Worm (Caenorhabditis elegans): ENCODE results near the gene col-34.
"Not testable (repeated sequence)": the region's sequence is repeated elsewhere in the genome, so short reads cannot be mapped to it uniquely, and the experiment has no call there.

col-34 gene

DNA sequence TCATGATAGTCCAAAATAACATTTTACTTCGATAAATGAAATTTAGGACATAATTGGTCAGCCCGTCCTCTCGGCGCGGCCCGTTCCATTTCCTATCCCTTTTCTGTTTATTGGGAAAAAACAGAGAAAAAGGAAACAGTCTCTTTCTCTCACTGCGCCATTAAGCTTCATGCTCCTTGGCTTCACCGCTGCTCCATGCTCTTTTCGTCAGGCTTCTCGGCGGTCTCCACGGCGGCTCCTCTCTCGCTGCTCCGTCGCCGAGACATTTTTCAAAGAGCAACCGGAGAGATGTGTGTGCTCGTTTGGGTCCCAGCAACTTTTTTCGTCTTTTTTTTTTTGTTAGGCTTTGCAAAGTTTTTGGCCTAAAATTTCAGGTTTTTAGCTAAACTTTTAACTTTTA, 33.5 kb downstream of the col-34 start (continued):
- TF ChIP-seq ceh-82 (tag; optimal IDR thresholded peaks at IDR 0.05) (peak in 1 of 3 experiments; percentile 7), ztf-4 (tag; optimal IDR thresholded peaks at IDR 0.05) (no peak), fkh-10 (GFP tag; optimal IDR thresholded peaks at IDR 0.05) (no peak), hpl-2 (GFP tag; optimal IDR thresholded peaks at IDR 0.05) (no peak), blmp-1 (tag; optimal IDR thresholded peaks at IDR 0.05) (no peak), nhr-77 (tag; optimal IDR thresholded peaks at IDR 0.05) (no peak), sptf-1 (tag; optimal IDR thresholded peaks at IDR 0.05) (no peak), skn-1 (tag; optimal IDR thresholded peaks at IDR 0.05) (peak; percentile 13), lsy-2 (tag; optimal IDR thresholded peaks at IDR 0.05) (no peak)

DNA sequence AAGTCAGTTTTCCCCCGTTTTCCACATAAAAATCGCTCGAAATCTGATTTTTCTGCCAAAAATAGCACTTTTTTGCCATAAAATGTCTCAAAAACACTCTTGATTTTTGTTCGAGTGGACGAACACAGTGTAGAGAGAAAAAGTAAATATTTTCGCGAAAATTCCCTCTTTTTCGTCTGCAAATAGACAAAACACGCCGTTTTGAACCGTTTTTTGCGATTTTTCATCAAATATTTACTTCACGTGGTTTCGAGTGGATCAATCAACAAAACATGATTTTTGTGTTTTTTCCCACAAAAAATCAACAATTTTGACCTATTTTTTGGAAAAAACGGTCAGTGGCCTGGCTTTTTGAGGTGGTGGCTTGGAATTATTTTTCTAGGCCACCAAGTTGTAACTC, 35.3 kb downstream of the col-34 start:
- TF ChIP-seq dsc-1 (tag; optimal IDR thresholded peaks at IDR 0.05), result no peak
- TF ChIP-seq unc-98 (GFP tag; IDR thresholded peaks at IDR 0.05), result no peak
- no peak for TF ChIP-seq lin-39 (tag; optimal IDR thresholded peaks at IDR 0.05)
- TF ChIP-seq ets-5 (GFP tag; IDR thresholded peaks at IDR 0.05), result no peak
- no peak for TF ChIP-seq lin-13 (GFP tag; optimal IDR thresholded peaks at IDR 0.05)
- no peak for TF ChIP-seq nhr-77 (tag; optimal IDR thresholded peaks at IDR 0.05)
- peak; percentile 16 for TF ChIP-seq skn-1 (tag; optimal IDR thresholded peaks at IDR 0.05)
- TF ChIP-seq mef-2 (tag; optimal IDR thresholded peaks at IDR 0.05), result no peak
- TF ChIP-seq C34B4.2 (tag; optimal IDR thresholded peaks at IDR 0.05), result no peak

DNA sequence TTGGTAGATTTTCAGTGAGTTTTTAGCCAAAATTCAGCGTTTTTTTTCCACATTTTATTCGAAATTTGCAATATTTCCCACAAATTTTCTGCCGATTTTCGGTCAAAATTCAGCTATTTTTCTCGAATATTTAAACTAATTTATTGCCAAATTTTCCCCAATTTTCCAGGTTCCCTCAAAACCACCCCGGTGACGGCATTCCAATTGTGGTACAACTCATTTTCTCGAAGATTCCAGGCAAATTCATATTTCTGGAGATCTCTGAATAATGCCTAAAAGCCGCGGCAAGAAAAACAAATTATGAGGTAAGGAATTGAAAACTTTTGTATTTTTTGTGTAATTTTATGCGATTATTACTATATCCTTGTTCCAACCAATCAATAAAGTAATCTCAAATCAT, 37.3 kb downstream of the col-34 start, which contains the start of gene osgn-1:
Gene osgn-1 (plus strand): TSS at position 301 of the 400 bp plus-strand sequence.
- TF ChIP-seq lin-14 (GFP tag; optimal IDR thresholded peaks at IDR 0.05), result no peak
- no peak for TF ChIP-seq lin-13 (GFP tag; optimal IDR thresholded peaks at IDR 0.05)
- no peak for TF ChIP-seq mdl-1 (tag; optimal IDR thresholded peaks at IDR 0.05)
- no peak for TF ChIP-seq elt-3 (tag; optimal IDR thresholded peaks at IDR 0.05)

DNA sequence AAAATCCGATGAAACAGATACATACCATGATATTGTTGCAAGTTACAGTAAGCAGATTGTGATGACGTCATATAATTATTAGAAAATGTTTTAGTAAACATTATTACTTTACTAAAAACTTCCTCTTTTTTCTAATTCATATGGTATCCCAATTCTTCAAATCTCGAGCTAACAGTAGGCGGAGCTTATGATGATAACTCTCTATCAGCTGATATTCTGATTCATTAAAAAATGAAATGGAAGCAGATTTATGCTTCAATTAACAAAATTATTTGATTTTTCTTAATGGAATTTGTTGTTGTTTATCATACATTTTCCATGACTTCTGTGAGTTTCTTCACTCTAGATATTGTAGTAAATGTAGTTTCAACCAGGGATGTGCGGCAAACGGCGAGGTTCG, 40.1 kb downstream of the col-34 start, which contains the start of gene pax-2:
Gene pax-2 (minus strand): TSS at position 101 of the 400 bp plus-strand sequence.
- TF ChIP-seq fkh-8 (tag; optimal IDR thresholded peaks at IDR 0.05), result peak; percentile 21
- TF ChIP-seq tbx-2 (tag; optimal IDR thresholded peaks at IDR 0.05), result no peak
- no peak for TF ChIP-seq fos-1 (tag; optimal IDR thresholded peaks at IDR 0.05)

DNA sequence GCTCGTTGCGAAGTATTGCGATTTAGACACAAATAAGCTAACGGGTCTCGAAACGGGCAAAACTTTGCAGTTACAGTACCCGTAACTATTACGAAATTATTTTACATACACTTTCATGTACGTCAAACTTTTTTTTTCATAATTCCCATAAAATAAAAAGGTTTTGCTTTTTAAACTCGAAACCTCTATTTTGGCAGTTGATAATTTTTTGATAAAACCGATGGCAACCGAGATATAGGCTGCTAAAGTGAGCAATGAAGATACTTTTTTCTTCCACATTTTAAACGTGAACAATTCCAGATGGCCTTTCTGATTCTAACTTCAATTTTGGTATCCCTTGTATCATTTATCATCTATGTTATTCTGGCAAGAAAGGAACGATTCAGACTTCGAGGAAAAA, 47.2 kb downstream of the col-34 start, which contains the start of gene cyp-25A6:
Gene cyp-25A6 (plus strand): TSS at position 301 of the 400 bp plus-strand sequence.
- TF ChIP-seq ces-1 (GFP tag; optimal IDR thresholded peaks at IDR 0.05); mab-9 (GFP tag; IDR thresholded peaks at IDR 0.05); dsc-1 (tag; optimal IDR thresholded peaks at IDR 0.05): not testable (repeated sequence)

DNA sequence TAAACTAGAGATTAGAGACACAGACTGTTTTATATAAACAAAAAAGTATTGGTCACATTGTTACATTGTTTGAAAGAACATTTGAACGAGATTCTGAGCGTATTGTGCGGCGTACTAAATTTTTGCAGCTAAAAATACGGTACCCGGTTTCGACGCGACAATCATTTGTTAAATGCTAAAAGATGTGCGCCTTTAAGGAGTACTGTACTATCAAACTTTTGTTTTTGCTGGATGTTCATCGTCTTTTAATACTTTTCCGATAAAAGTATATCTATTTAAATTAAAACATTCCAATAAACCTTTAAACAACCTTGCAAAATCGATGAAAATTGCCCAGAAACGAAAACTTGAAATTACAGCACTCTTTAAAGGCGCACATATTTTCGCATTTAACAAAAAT, 47.7 kb downstream of the col-34 start, which contains the start of gene K06B9.6:
Gene K06B9.6 (minus strand): TSS at position 101 of the 400 bp plus-strand sequence.
- not testable (repeated sequence) for TF ChIP-seq fkh-4 (tag; optimal IDR thresholded peaks at IDR 0.05; ENCODE audit: borderline replicate concordance); zag-1 (tag; optimal IDR thresholded peaks at IDR 0.05); nhr-85 (tag)
